Worm (Caenorhabditis elegans): ENCODE measurements around the gene Y17G9B.8.

Gene Y17G9B.8

DNA sequence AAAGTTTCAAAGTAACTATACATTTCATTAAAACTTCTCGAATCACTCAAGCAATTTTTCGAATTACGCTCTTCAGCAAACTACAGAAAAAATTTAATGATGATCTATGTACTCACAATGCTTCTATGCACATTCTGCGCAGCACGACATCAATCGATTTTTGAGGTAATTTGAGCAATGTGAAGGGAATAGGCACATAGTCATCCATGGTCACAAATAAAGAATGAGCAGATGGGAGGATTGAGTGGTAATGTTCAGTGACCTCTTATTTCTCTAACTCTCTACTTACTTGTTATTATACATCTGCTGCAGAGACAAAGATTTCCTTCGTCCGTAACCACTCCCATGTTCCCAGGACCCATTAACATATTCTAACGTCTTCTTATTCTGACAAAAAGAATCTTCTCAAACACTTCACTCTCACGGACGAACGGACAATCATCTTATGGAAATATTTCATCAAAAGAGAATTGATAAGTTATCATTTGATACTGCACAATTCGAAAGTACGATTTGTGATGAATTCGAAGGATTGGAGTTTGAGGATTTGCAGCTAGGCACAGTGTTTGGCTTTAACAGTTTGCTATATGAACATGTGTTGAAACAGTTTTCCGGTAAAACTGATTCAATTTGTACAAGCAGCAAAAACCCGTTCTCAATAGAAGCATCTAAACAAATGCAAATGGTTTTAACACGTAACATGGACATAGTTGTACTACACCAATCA is 2.5 kb downstream of the Y17G9B.8 start, which contains the start of the genes fbxb-77 and Y17G9B.11:
Gene fbxb-77, minus strand, starts transcription at position 229 of the 727 bp plus-strand sequence.
Gene Y17G9B.11, plus strand, starts transcription at position 677 of the 727 bp plus-strand sequence.
- TF ChIP-seq lsy-2 (tag; optimal IDR thresholded peaks at IDR 0.05) (no peak), lim-7 (GFP tag; IDR thresholded peaks at IDR 0.05) (no peak), php-3 (GFP tag; IDR thresholded peaks at IDR 0.05) (no peak), mdt-29 (GFP tag; IDR thresholded peaks at IDR 0.05) (no peak), lin-13 (GFP tag; optimal IDR thresholded peaks at IDR 0.05) (no peak), ceh-44 (GFP tag; IDR thresholded peaks at IDR 0.05) (no peak), mxl-2 (GFP tag; conservative IDR thresholded peaks at IDR 0.05) (no peak), egl-43 (GFP tag; IDR thresholded peaks at IDR 0.05) (no peak), aha-1 (tag) (peak; percentile 90), nhr-28 (tag; optimal IDR thresholded peaks at IDR 0.05) (no peak), nhr-11 (tag; optimal IDR thresholded peaks at IDR 0.05) (no peak), Y5F2A.4 (GFP tag; optimal IDR thresholded peaks at IDR 0.05) (no peak), tra-1 (GFP tag; IDR thresholded peaks at IDR 0.05) (no peak), hmg-1.1 (GFP tag; IDR thresholded peaks at IDR 0.05) (no peak), pha-4 (GFP tag; IDR thresholded peaks at IDR 0.05) (no peak), pha-4 (tag; optimal IDR thresholded peaks at IDR 0.05) (no peak), unc-62 (GFP tag; optimal IDR thresholded peaks at IDR 0.05 in 1 of 2) (peak in 1 of 2 experiments; percentile 32), unc-62 (tag; optimal IDR thresholded peaks at IDR 0.05) (no peak), nhr-77 (tag; optimal IDR thresholded peaks at IDR 0.05) (no peak)

DNA sequence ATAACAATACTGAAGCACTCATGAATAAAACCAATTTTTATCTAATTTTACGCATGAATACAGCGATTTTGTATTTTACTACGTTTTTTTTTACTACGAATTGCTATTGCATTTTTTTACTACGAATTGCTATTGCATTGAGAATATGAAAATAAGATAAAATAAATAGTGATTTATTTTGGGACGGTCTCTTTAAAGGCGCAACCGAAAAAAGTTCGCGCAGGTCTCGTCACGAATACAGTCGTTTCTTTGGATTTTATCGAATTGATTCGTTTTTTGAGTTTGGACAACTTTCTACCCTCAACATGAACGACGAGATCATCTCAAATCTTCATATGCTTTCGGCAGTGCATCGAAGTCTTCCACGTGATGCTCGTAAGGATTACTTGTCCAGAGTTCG is 6.8 kb downstream of the Y17G9B.8 start, which contains the start of gene Y17G9B.4:
Gene Y17G9B.4, plus strand, starts transcription at position 306 of the 400 bp plus-strand sequence.
- TF ChIP-seq mdl-1 (tag; optimal IDR thresholded peaks at IDR 0.05) (no peak), ceh-82 (tag; optimal IDR thresholded peaks at IDR 0.05) (no peak), Y5F2A.4 (GFP tag; optimal IDR thresholded peaks at IDR 0.05) (no peak), lin-1 (GFP tag; IDR thresholded peaks at IDR 0.05) (no peak), unc-130 (GFP tag; optimal IDR thresholded peaks at IDR 0.05) (peak; percentile 9), zip-2 (tag; optimal IDR thresholded peaks at IDR 0.05) (no peak), nhr-237 (tag; optimal IDR thresholded peaks at IDR 0.05) (no peak), ctbp-1 (GFP tag; IDR thresholded peaks at IDR 0.05) (no peak), snpc-1.2 (GFP tag; IDR thresholded peaks at IDR 0.05) (peak; percentile 56; the same call in 1 of the 2 replicates), dve-1 (tag; optimal IDR thresholded peaks at IDR 0.05; ENCODE audit: insufficient read depth) (no peak)

DNA sequence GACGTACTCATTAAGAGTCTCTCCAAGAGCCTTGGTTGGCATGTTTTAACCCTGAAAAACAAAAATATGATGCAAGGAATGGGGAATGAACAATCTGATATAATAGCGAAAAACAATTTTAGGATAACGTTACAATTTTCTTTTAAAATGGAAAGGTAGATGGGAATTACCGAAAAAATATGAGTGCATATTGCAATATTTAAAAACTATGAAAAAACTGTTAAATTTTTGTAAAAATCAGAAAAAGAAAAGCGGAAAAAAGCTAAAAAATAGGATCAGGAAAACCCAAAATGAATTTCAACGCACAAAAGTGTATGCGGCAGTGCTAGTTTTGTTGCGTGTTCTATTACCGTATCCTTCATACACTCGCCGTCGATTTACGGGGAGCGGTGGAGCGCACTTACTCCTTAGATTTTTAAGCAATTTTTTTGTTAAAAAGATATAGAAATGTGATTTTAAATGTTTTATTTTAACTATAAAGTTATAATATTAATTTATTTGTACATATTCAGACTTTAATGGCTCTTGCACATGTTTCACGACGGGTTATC is 8.8 kb downstream of the Y17G9B.8 start, which contains the start of the genes rpl-20 and Y17G9B.5:
Gene rpl-20, minus strand, starts transcription at position 51 of the 551 bp plus-strand sequence.
Gene Y17G9B.5, plus strand, starts transcription at position 513 of the 551 bp plus-strand sequence.
- TF ChIP-seq mdt-29 (GFP tag; IDR thresholded peaks at IDR 0.05) (peak; percentile 97), ZK546.5 (tag; optimal IDR thresholded peaks at IDR 0.05) (peak; percentile 35 to 91), lin-38 (GFP tag; IDR thresholded peaks at IDR 0.05) (peak; percentile 100), ztf-7 (tag; optimal IDR thresholded peaks at IDR 0.05) (peak; percentile 96), zfp-2 (tag; optimal IDR thresholded peaks at IDR 0.05) (peak; percentile 94), pha-4 (GFP tag; IDR thresholded peaks at IDR 0.05) (peak; percentile 99), pha-4 (tag; optimal IDR thresholded peaks at IDR 0.05) (peak; percentile 100), zfp-3 (GFP tag; conservative IDR thresholded peaks at IDR 0.05) (peak; percentile 99), lsy-2 (tag; optimal IDR thresholded peaks at IDR 0.05) (peak; percentile 100), saeg-2 (GFP tag; IDR thresholded peaks at IDR 0.05) (peak; percentile 99), vab-7 (GFP tag; IDR thresholded peaks at IDR 0.05) (peak; percentile 99), D1046.2 (GFP tag; IDR thresholded peaks at IDR 0.05) (peak; percentile 97), F49E8.2 (tag; optimal IDR thresholded peaks at IDR 0.05; ENCODE audit: borderline replicate concordance) (peak; percentile 98), unc-62 (GFP tag; optimal IDR thresholded peaks at IDR 0.05 in 1 of 2) (peak; percentile 9 to 100), unc-62 (tag; optimal IDR thresholded peaks at IDR 0.05) (no peak), aly-2 (tag; optimal IDR thresholded peaks at IDR 0.05) (peak; percentile 2), dmd-6 (GFP tag; IDR thresholded peaks at IDR 0.05) (peak; percentile 100), dmd-9 (GFP tag; IDR thresholded peaks at IDR 0.05) (peak; percentile 99), nhr-10 (tag; optimal IDR thresholded peaks at IDR 0.05) (peak; percentile 98), ceh-62 (tag; optimal IDR thresholded peaks at IDR 0.05) (peak; percentile 16), egl-43 (GFP tag; IDR thresholded peaks at IDR 0.05) (peak; percentile 98), nhr-102 (tag; optimal IDR thresholded peaks at IDR 0.05) (peak; percentile 99), nhr-111 (GFP tag; optimal IDR thresholded peaks at IDR 0.05) (peak; percentile 88), F44E2.7 (GFP tag; IDR thresholded peaks at IDR 0.05) (peak; percentile 91), ceh-28 (tag; optimal IDR thresholded peaks at IDR 0.05) (peak; percentile 74), sdz-12 (GFP tag; optimal IDR thresholded peaks at IDR 0.05) (peak; percentile 97)

Measured in whole organism, L4 larva.